Worm (Caenorhabditis elegans) whole organism, mixed stage, embryonic: ENCODE measurements around the gene moc-2.

Source experiments
- bed-3 ChIP-seq: fragments of 200-800 bp; sonication (Bioruptor generic); optimal IDR thresholded peaks from 3 replicates; lab custom pipeline; 2018; ENCODE audit warnings: mild to moderate bottlenecking, missing genetic modification characterization, moderate library complexity, missing compliant biosample characterization
- ceh-39 ChIP-seq: fragments of 150-350 bp; optimal IDR thresholded peaks from 2 replicates; lab custom pipeline; 2014; ENCODE audit warnings: missing biosample characterization, missing genetic modification characterization
- ceh-43 ChIP-seq: fragments of 200-800 bp; sonication (Bioruptor generic); optimal IDR thresholded peaks from 2 replicates; lab custom pipeline; 2018; ENCODE audit warnings: mild to moderate bottlenecking, missing genetic modification characterization, moderate library complexity, missing compliant biosample characterization
- ceh-83 ChIP-seq: fragments of 200-800 bp; sonication (Bioruptor generic); optimal IDR thresholded peaks from 2 replicates; lab custom pipeline; 2018; ENCODE audit warnings: mild to moderate bottlenecking, missing genetic modification characterization, missing compliant biosample characterization
- ces-1 ChIP-seq: fragments of 150-350 bp; optimal IDR thresholded peaks from 2 replicates; lab custom pipeline; 2014; ENCODE audit warnings: missing biosample characterization, missing genetic modification reagents, missing genetic modification characterization
- cnd-1 ChIP-seq: fragments of 200-800 bp; sonication (Bioruptor generic); optimal IDR thresholded peaks from 2 replicates; lab custom pipeline; 2018; ENCODE audit warnings: mild to moderate bottlenecking, missing genetic modification characterization, missing compliant biosample characterization
- drap-1 ChIP-seq: fragments of 200-800 bp; sonication (Bioruptor generic); optimal IDR thresholded peaks from 3 replicates; lab custom pipeline; 2018; ENCODE audit warnings: mild to moderate bottlenecking, missing genetic modification characterization, missing compliant biosample characterization
- elt-1 ChIP-seq: sonication (generic microtip); optimal IDR thresholded peaks from 2 replicates; lab custom pipeline; 2017; ENCODE audit warnings: missing genetic modification characterization, mild to moderate bottlenecking, missing compliant biosample characterization, antibody characterized with exemption, moderate library complexity, borderline replicate concordance; ENCODE audit not compliant: insufficient read depth
- flh-1 ChIP-seq: fragments of 200-800 bp; sonication (Bioruptor generic); optimal IDR thresholded peaks from 2 replicates; lab custom pipeline; 2018; ENCODE audit warnings: mild to moderate bottlenecking, missing genetic modification characterization, moderate library complexity, missing compliant biosample characterization
- ham-2 ChIP-seq: fragments of 200-800 bp; sonication (Bioruptor generic); optimal IDR thresholded peaks from 2 replicates; lab custom pipeline; 2018; ENCODE audit warnings: mild to moderate bottlenecking, missing genetic modification characterization, missing compliant biosample characterization
- hlh-1 ChIP-seq: fragments of 150-350 bp; optimal IDR thresholded peaks from 2 replicates; lab custom pipeline; 2014; ENCODE audit warnings: missing biosample characterization, missing genetic modification reagents, missing genetic modification characterization
- lin-13 ChIP-seq: fragments of 150-350 bp; optimal IDR thresholded peaks from 2 replicates; lab custom pipeline; 2014; ENCODE audit warnings: missing biosample characterization, missing genetic modification characterization
- lin-32 ChIP-seq: fragments of 200-800 bp; sonication (Bioruptor generic); optimal IDR thresholded peaks from 2 replicates; lab custom pipeline; 2018; ENCODE audit warnings: mild to moderate bottlenecking, missing genetic modification characterization, missing compliant biosample characterization
- lsy-2 ChIP-seq: fragments of 150-350 bp; optimal IDR thresholded peaks from 2 replicates; lab custom pipeline; 2014; ENCODE audit warnings: missing biosample characterization, missing genetic modification characterization
- mab-5 ChIP-seq: fragments of 150-350 bp; optimal IDR thresholded peaks from 2 replicates; lab custom pipeline; 2014; ENCODE audit warnings: missing biosample characterization, missing genetic modification characterization
- mep-1 ChIP-seq: fragments of 150-350 bp; optimal IDR thresholded peaks from 2 replicates; lab custom pipeline; 2017; ENCODE audit warnings: missing biosample characterization, missing genetic modification reagents, missing genetic modification characterization, inconsistent platforms
- nhr-12 ChIP-seq: fragments of 150-350 bp; optimal IDR thresholded peaks from 2 replicates; lab custom pipeline; 2014; ENCODE audit warnings: missing biosample characterization, missing genetic modification characterization
- nhr-2 ChIP-seq: fragments of 150-350 bp; optimal IDR thresholded peaks from 2 replicates; lab custom pipeline; 2014; ENCODE audit warnings: missing biosample characterization, missing genetic modification characterization
- nhr-237 ChIP-seq: fragments of 150-350 bp; optimal IDR thresholded peaks from 2 replicates; lab custom pipeline; 2014; ENCODE audit warnings: missing biosample characterization, missing genetic modification characterization
- nhr-28 ChIP-seq: fragments of 150-350 bp; optimal IDR thresholded peaks from 2 replicates; lab custom pipeline; 2014; ENCODE audit warnings: missing biosample characterization, missing genetic modification characterization
- nhr-76 ChIP-seq: sonication (generic microtip); optimal IDR thresholded peaks from 2 replicates; lab custom pipeline; 2017; ENCODE audit warnings: missing biosample characterization, missing genetic modification characterization
- pha-4 ChIP-seq: fragments of 150-350 bp; optimal IDR thresholded peaks from 2 replicates; lab custom pipeline; 2018; ENCODE audit warnings: missing biosample characterization, missing genetic modification reagents, missing genetic modification characterization
- snpc-4 ChIP-seq: fragments of 150-350 bp; optimal IDR thresholded peaks from 2 replicates; lab custom pipeline; 2014; ENCODE audit warnings: missing biosample characterization, missing genetic modification characterization
- sptf-1 ChIP-seq: sonication (generic microtip); optimal IDR thresholded peaks from 2 replicates; lab custom pipeline; 2017; ENCODE audit warnings: mild to moderate bottlenecking, missing genetic modification characterization, moderate library complexity, missing compliant biosample characterization
- tbx-8 ChIP-seq: fragments of 200-800 bp; sonication (Bioruptor generic); optimal IDR thresholded peaks from 2 replicates; lab custom pipeline; 2018; ENCODE audit warnings: mild to moderate bottlenecking, missing genetic modification characterization, moderate library complexity, missing compliant biosample characterization
- unc-120 ChIP-seq: sonication (generic microtip); optimal IDR thresholded peaks from 2 replicates; lab custom pipeline; 2017; ENCODE audit warnings: missing genetic modification characterization, missing compliant biosample characterization; ENCODE audit not compliant: poor library complexity, severe bottlenecking
- unc-39 ChIP-seq: fragments of 150-350 bp; optimal IDR thresholded peaks from 2 replicates; lab custom pipeline; 2014; ENCODE audit warnings: missing biosample characterization, missing genetic modification characterization
- unc-62 ChIP-seq: fragments of 150-350 bp; optimal IDR thresholded peaks from 2 replicates; lab custom pipeline; 2014; ENCODE audit warnings: missing biosample characterization, missing genetic modification reagents, missing genetic modification characterization
- zip-8 ChIP-seq: fragments of 150-350 bp; optimal IDR thresholded peaks from 2 replicates; lab custom pipeline; 2014; ENCODE audit warnings: missing biosample characterization, missing genetic modification characterization

moc-2 gene

DNA sequence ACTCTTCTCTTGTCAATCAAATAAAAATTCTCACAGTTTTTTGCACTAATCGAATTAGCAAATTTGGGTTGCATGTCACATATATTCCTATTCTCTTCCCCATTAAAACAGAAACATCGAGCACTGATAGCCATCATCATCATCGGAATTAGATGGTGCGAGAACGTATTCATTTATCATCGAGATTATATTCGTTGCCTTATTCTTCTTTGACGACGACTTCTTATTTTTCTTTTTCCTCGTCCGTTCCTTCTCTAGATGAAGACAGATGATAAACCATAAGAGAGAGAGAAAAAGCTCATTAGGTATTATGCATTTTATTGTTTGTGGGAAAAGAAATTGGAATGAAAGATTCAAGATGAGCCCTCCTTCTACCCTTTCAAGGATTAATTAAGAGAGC is 32.8 kb downstream of the moc-2 start:
- TF ChIP-seq unc-120 (tag; lab: Kevin White, UChicago): no peak
- TF ChIP-seq ces-1 (GFP tag; lab: Kevin White, UChicago): peak; percentile 18
- TF ChIP-seq bed-3 (GFP tag; lab: Kevin White, UChicago): no peak
- peak; percentile 55 for TF ChIP-seq elt-1 (tag; lab: Kevin White, UChicago)

DNA sequence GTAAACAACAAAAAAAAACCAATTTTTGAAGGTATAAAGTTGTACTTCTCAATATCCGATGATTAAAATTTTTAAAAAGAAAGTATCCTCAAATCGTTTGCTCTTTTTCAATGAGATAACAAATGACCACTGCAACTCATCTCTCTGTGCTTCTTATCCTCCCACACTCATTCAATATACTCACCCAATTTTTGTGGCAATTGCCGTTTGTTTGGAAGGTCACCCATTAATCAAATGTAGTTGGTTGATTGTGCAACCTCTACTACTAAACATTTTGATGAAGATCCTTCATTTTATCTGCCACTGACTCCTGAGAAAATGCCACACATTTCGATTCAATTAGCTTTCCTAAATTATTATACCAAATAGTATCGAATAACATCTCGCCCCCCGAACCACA is 36.3 kb downstream of the moc-2 start:
- no peak for TF ChIP-seq lin-13 (tag; lab: Kevin White, UChicago)
- TF ChIP-seq snpc-4: no peak
- TF ChIP-seq elt-1 (tag; lab: Kevin White, UChicago): no peak
- no peak for TF ChIP-seq ceh-43 (GFP tag; lab: Kevin White, UChicago)
- TF ChIP-seq ham-2: no peak
- no peak for TF ChIP-seq ceh-39 (tag; lab: Kevin White, UChicago)
- no peak for TF ChIP-seq lsy-2 (tag; lab: Kevin White, UChicago)
- TF ChIP-seq tbx-8 (GFP tag; lab: Kevin White, UChicago): no peak
- TF ChIP-seq nhr-28: no peak
- no peak for TF ChIP-seq flh-1 (GFP tag; lab: Kevin White, UChicago)
- TF ChIP-seq nhr-76 (tag; lab: Kevin White, UChicago): no peak
- TF ChIP-seq lin-32 (GFP tag; lab: Kevin White, UChicago): no peak
- no peak for TF ChIP-seq ces-1 (GFP tag; lab: Kevin White, UChicago)
- TF ChIP-seq sptf-1 (tag; lab: Kevin White, UChicago): no peak
- TF ChIP-seq nhr-2 (tag; lab: Kevin White, UChicago): no peak
- no peak for TF ChIP-seq zip-8
- no peak for TF ChIP-seq pha-4 (tag; lab: Kevin White, UChicago)
- TF ChIP-seq ceh-83 (GFP tag; lab: Kevin White, UChicago): no peak
- TF ChIP-seq cnd-1: no peak
- TF ChIP-seq drap-1 (GFP tag; lab: Kevin White, UChicago): no peak

DNA sequence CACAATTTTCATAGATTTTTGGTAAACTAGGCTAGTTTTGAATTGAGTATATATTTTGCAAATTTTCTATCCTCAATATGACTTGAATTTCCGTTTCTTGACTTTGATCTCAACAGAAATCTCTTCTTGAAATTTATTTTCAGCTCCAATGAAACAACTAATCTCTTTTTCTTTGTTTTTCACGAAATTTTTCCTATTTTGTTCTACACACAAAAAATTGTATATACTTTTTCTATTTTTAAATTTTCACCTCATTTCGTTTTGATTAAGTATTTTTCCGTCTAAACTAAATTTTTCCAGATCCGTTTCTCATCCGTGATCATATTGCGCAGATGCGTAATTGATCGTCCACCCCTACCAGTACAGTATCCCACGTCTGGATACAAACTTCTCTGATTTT is 39.2 kb downstream of the moc-2 start, which contains the start of gene unc-83:
TSS of gene unc-83 (plus strand) at position 301 of the 400 bp plus-strand sequence.
- no peak for TF ChIP-seq mab-5 (tag; lab: Kevin White, UChicago)
- no peak for TF ChIP-seq cnd-1
- no peak for TF ChIP-seq lin-32 (GFP tag; lab: Kevin White, UChicago)
- no peak for TF ChIP-seq snpc-4
- no peak for TF ChIP-seq ham-2
- TF ChIP-seq lsy-2 (tag; lab: Kevin White, UChicago): no peak
- no peak for TF ChIP-seq lin-13 (tag; lab: Kevin White, UChicago)
- no peak for TF ChIP-seq nhr-237
- TF ChIP-seq nhr-12 (tag; lab: Kevin White, UChicago): no peak
- no peak for TF ChIP-seq zip-8
- TF ChIP-seq flh-1 (GFP tag; lab: Kevin White, UChicago): no peak
- no peak for TF ChIP-seq unc-39 (tag; lab: Kevin White, UChicago)
- TF ChIP-seq nhr-28: no peak
- TF ChIP-seq unc-120 (tag; lab: Kevin White, UChicago): no peak
- no peak for TF ChIP-seq hlh-1 (tag; lab: Kevin White, UChicago)

DNA sequence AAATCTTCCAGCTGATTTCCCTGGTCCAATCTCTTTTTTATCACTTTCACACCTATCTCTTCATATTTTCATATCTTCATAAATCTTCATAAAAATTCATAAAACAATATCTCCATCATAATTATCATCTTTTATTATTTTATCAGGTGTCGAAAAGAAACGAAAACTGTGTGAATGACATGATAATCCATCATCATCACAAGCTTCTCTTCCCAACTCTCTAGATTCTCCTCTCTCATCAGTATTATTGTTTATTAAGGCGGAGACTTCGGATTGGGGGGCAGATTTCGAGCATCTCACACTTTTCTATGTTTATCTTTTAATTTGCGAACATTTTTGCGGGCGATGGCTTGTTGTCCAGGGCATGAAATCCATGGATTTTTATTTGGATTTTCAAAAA is 39.7 kb downstream of the moc-2 start:
- TF ChIP-seq bed-3 (GFP tag; lab: Kevin White, UChicago) (no peak), unc-62 (GFP tag; lab: Kevin White, UChicago) (peak; percentile 65)

DNA sequence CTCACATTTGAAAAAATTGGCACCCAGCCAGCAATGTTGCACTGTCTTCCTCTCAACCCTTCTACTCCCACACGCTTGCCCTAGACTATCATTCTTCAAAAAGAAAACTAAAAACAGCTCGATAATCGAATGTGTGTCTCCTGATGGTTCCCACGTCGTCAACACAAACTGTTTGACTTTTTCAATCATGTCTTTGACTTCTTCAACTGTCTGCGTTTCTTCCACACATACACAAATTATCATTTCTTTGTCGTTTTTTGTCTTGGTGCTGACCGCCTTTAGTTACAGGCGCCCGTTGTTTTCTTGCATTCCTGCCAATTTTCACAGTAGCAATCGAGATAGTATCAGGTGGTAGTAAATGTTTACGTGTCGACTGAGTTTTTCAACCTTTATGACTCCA is 41.4 kb downstream of the moc-2 start:
- no peak for TF ChIP-seq hlh-1 (tag; lab: Kevin White, UChicago)
- no peak for TF ChIP-seq nhr-237
- TF ChIP-seq unc-120 (tag; lab: Kevin White, UChicago): no peak
- TF ChIP-seq flh-1 (GFP tag; lab: Kevin White, UChicago): no peak
- TF ChIP-seq lin-13 (tag; lab: Kevin White, UChicago): no peak
- TF ChIP-seq nhr-76 (tag; lab: Kevin White, UChicago): no peak
- no peak for TF ChIP-seq ces-1 (GFP tag; lab: Kevin White, UChicago)
- no peak for TF ChIP-seq nhr-12 (tag; lab: Kevin White, UChicago)
- no peak for TF ChIP-seq cnd-1
- TF ChIP-seq zip-8: no peak
- no peak for TF ChIP-seq ham-2
- TF ChIP-seq pha-4 (tag; lab: Kevin White, UChicago): no peak
- no peak for TF ChIP-seq nhr-28
- no peak for TF ChIP-seq nhr-2 (tag; lab: Kevin White, UChicago)
- TF ChIP-seq elt-1 (tag; lab: Kevin White, UChicago): no peak
- no peak for TF ChIP-seq sptf-1 (tag; lab: Kevin White, UChicago)
- no peak for TF ChIP-seq unc-62 (GFP tag; lab: Kevin White, UChicago)
- no peak for TF ChIP-seq mep-1 (tag; lab: Kevin White, UChicago)
